Fruit fly (Drosophila melanogaster) whole organism, embryonic: ENCODE data around the gene Ilp6.
A peak's percentile ranks its signal among the peaks of the same experiment; 100 is the strongest.

Experiments
- ATbp ChIP-seq: fragments of 200-800 bp; sonication (Bioruptor generic); optimal IDR thresholded peaks from 2 replicates; lab custom pipeline; 2017; ENCODE audit warnings: missing biosample characterization, mild to moderate bottlenecking, missing genetic modification characterization, missing genetic modification reagents
- Antp ChIP-seq: fragments of 200-800 bp; sonication (Bioruptor generic); optimal IDR thresholded peaks from 3 replicates; lab custom pipeline; 2016; ENCODE audit warnings: missing biosample characterization, missing genetic modification characterization
- Bgb ChIP-seq: fragments of 200-800 bp; sonication (Bioruptor generic); IDR thresholded peaks from 2 replicates; pipeline ENCODE4 v1.3.6; 2022; ENCODE audit warnings: missing biosample characterization, missing genetic modification characterization; ENCODE audit not compliant: partially characterized antibody
- CG10366 ChIP-seq: fragments of 200-800 bp; sonication (Bioruptor generic); IDR thresholded peaks from 2 replicates; pipeline ENCODE4 v1.3.6; 2022; ENCODE audit warnings: missing biosample characterization, missing genetic modification characterization
- CG11093 ChIP-seq: fragments of 200-800 bp; sonication (Bioruptor generic); IDR thresholded peaks from 3 replicates; pipeline ENCODE4 v1.3.6; 2022; ENCODE audit warnings: missing biosample characterization, missing genetic modification characterization
- CG13123 ChIP-seq: fragments of 200-800 bp; sonication (Bioruptor generic); optimal IDR thresholded peaks from 2 replicates; lab custom pipeline; 2016; ENCODE audit warnings: missing biosample characterization, missing genetic modification characterization
- CG14441 ChIP-seq: fragments of 200-800 bp; sonication (Bioruptor generic); IDR thresholded peaks from 2 replicates; pipeline ENCODE4 v1.3.6; 2022; ENCODE audit warnings: missing biosample characterization, missing genetic modification characterization
- CG1603 ChIP-seq: fragments of 200-800 bp; sonication (Bioruptor generic); optimal IDR thresholded peaks from 2 replicates; lab custom pipeline; 2019; ENCODE audit warnings: missing biosample characterization, mild to moderate bottlenecking, missing genetic modification characterization, moderate library complexity
- CG17328 ChIP-seq: fragments of 200-800 bp; sonication (Bioruptor generic); IDR thresholded peaks from 2 replicates; pipeline ENCODE4 v1.3.6; 2022; ENCODE audit warnings: missing biosample characterization, missing genetic modification characterization
- CG3838 ChIP-seq: fragments of 200-800 bp; sonication (Bioruptor generic); optimal IDR thresholded peaks from 3 replicates; lab custom pipeline; 2016; ENCODE audit warnings: missing biosample characterization, missing genetic modification characterization
- CG6813 ChIP-seq: fragments of 200-800 bp; sonication (Bioruptor generic); optimal IDR thresholded peaks from 2 replicates; lab custom pipeline; 2017; ENCODE audit warnings: missing biosample characterization, missing genetic modification characterization, mild to moderate bottlenecking, moderate library complexity, missing genetic modification reagents
- CG7928 ChIP-seq: fragments of 200-800 bp; sonication (Bioruptor generic); optimal IDR thresholded peaks from 2 replicates; lab custom pipeline; 2017; ENCODE audit warnings: missing biosample characterization, mild to moderate bottlenecking, missing genetic modification characterization
- Chrac-16 ChIP-seq: fragments of 200-800 bp; sonication (Bioruptor generic); optimal IDR thresholded peaks from 3 replicates; lab custom pipeline; 2016; ENCODE audit warnings: missing biosample characterization, missing genetic modification characterization
- CrebB ChIP-seq: fragments of 200-800 bp; sonication (Bioruptor generic); optimal IDR thresholded peaks from 3 replicates; lab custom pipeline; 2018; ENCODE audit warnings: missing biosample characterization, mild to moderate bottlenecking, missing genetic modification characterization
- Drgx ChIP-seq: fragments of 200-800 bp; sonication (Bioruptor generic); IDR thresholded peaks from 2 replicates; pipeline ENCODE4 v1.3.6; 2022; ENCODE audit warnings: missing biosample characterization, missing genetic modification characterization
- HLH4C ChIP-seq: fragments of 200-800 bp; sonication (Bioruptor generic); IDR thresholded peaks from 3 replicates; pipeline ENCODE4 v1.3.6; 2022; ENCODE audit warnings: missing biosample characterization, missing genetic modification characterization; ENCODE audit not compliant: partially characterized antibody
- Hr51 ChIP-seq, 2 experiments: fragments of 200-800 bp; sonication (Bioruptor generic); optimal IDR thresholded peaks; 2 replicates in 1 of 2; 3 replicates in 1 of 2; lab custom pipeline; 2016 to 2018; ENCODE audit warnings: missing biosample characterization in 2 of 2, missing genetic modification characterization in 2 of 2, mild to moderate bottlenecking in 1 of 2, moderate library complexity in 1 of 2
- Sox102F ChIP-seq: fragments of 200-800 bp; sonication (Bioruptor generic); optimal IDR thresholded peaks from 2 replicates; lab custom pipeline; 2018; ENCODE audit warnings: missing biosample characterization, mild to moderate bottlenecking, missing genetic modification characterization, moderate library complexity
- Stat92E ChIP-seq, 3 experiments: fragments of >200 bp in 2 of 3; fragments of 200-800 bp in 1 of 3; sonication (Bioruptor generic) in 1 of 3; optimal IDR thresholded peaks; 2 replicates each; lab custom pipeline; 2017 to 2019; ENCODE audit warnings: missing biosample characterization in 3 of 3, missing genetic modification characterization in 3 of 3, mild to moderate bottlenecking in 1 of 3, moderate library complexity in 1 of 3
- Taf1 ChIP-seq: fragments of 200-800 bp; sonication (Bioruptor generic); IDR thresholded peaks from 2 replicates; pipeline ENCODE4 v1.3.6; 2022; ENCODE audit warnings: missing biosample characterization, missing genetic modification characterization
- Xbp1 ChIP-seq: fragments of 200-800 bp; sonication (Bioruptor generic); optimal IDR thresholded peaks from 3 replicates; lab custom pipeline; 2016; ENCODE audit warnings: missing biosample characterization, mild to moderate bottlenecking, missing genetic modification characterization
- ci ChIP-seq: fragments of 200-800 bp; sonication (Bioruptor generic); IDR thresholded peaks from 3 replicates; pipeline ENCODE4 v1.3.6; 2022; ENCODE audit warnings: missing biosample characterization, missing genetic modification characterization
- dimm ChIP-seq: fragments of 200-800 bp; sonication (Bioruptor generic); IDR thresholded peaks from 2 replicates; pipeline ENCODE4 v1.3.6; 2022; ENCODE audit warnings: missing biosample characterization, missing genetic modification characterization
- dmrt99B ChIP-seq: fragments of 200-800 bp; sonication (Bioruptor generic); optimal IDR thresholded peaks from 2 replicates; lab custom pipeline; 2018; ENCODE audit warnings: missing biosample characterization, mild to moderate bottlenecking, missing genetic modification characterization, moderate library complexity
- dysf ChIP-seq: fragments of 200-800 bp; sonication (Bioruptor generic); IDR thresholded peaks from 3 replicates; pipeline ENCODE4 v1.3.6; 2022; ENCODE audit warnings: missing biosample characterization, missing genetic modification characterization
- emc ChIP-seq: fragments of 200-800 bp; sonication (Bioruptor generic); optimal IDR thresholded peaks from 2 replicates; lab custom pipeline; 2016; ENCODE audit warnings: missing biosample characterization, missing genetic modification characterization
- ewg ChIP-seq: fragments of 200-800 bp; sonication (Bioruptor generic); optimal IDR thresholded peaks from 3 replicates; lab custom pipeline; 2017; ENCODE audit warnings: mild to moderate bottlenecking, missing biosample characterization, missing genetic modification reagents, missing genetic modification characterization
- fd102C ChIP-seq: fragments of 200-800 bp; sonication (Bioruptor generic); optimal IDR thresholded peaks from 2 replicates; lab custom pipeline; 2018; ENCODE audit warnings: missing biosample characterization, mild to moderate bottlenecking, missing genetic modification characterization, moderate library complexity
- fd3F ChIP-seq: fragments of 200-800 bp; sonication (Bioruptor generic); optimal IDR thresholded peaks from 2 replicates; lab custom pipeline; 2018; ENCODE audit warnings: missing biosample characterization, mild to moderate bottlenecking, missing genetic modification characterization, moderate library complexity
- gce ChIP-seq: fragments of 200-800 bp; sonication (Bioruptor generic); IDR thresholded peaks from 3 replicates; pipeline ENCODE4 v1.3.6; 2022; ENCODE audit warnings: missing biosample characterization, missing genetic modification characterization
- grau ChIP-seq: fragments of 200-800 bp; optimal IDR thresholded peaks from 3 replicates; lab custom pipeline; 2019; ENCODE audit warnings: missing biosample characterization, mild to moderate bottlenecking, missing genetic modification characterization, moderate library complexity
- nom ChIP-seq: fragments of 200-800 bp; sonication (Bioruptor generic); optimal IDR thresholded peaks from 2 replicates; lab custom pipeline; 2017; ENCODE audit warnings: missing biosample characterization, missing genetic modification characterization, mild to moderate bottlenecking, moderate library complexity, missing genetic modification reagents
- pan ChIP-seq, 4 experiments: fragments of >200 bp in 3 of 4; fragments of 200-800 bp in 1 of 4; sonication (Bioruptor generic) in 1 of 4; optimal IDR thresholded peaks in 3 of 4; IDR thresholded peaks in 1 of 4; 2 replicates each; pipeline versions ENCODE4 v1.3.6 to Lab custom; 2017 to 2022; ENCODE audit warnings: missing biosample characterization in 2 of 4, missing genetic modification characterization in 2 of 4, mixed read lengths in 1 of 4
- pnt ChIP-seq: fragments of 200-800 bp; sonication (Bioruptor generic); optimal IDR thresholded peaks from 3 replicates; lab custom pipeline; 2016; ENCODE audit warnings: missing biosample characterization, missing genetic modification characterization
- row ChIP-seq: fragments of 200-800 bp; sonication (Bioruptor generic); IDR thresholded peaks from 3 replicates; pipeline ENCODE4 v1.3.6; 2022; ENCODE audit warnings: missing biosample characterization, missing genetic modification characterization
- sens ChIP-seq: fragments of 200-800 bp; sonication (Bioruptor generic); peaks from one replicate; lab custom pipeline; 2016; ENCODE audit warnings: missing biosample characterization, missing genetic modification characterization
- stc ChIP-seq: fragments of 200-800 bp; sonication (Bioruptor generic); IDR thresholded peaks from 2 replicates; pipeline ENCODE4 v1.3.6; 2022; ENCODE audit warnings: missing biosample characterization, missing genetic modification characterization
- tll ChIP-seq, 2 experiments: fragments of 200-800 bp in 1 of 2; fragments of >200 bp in 1 of 2; sonication (Bioruptor generic) in 1 of 2; optimal IDR thresholded peaks; 2 replicates each; lab custom pipeline; 2017 to 2019; ENCODE audit warnings: missing biosample characterization in 2 of 2, missing genetic modification characterization in 2 of 2, mild to moderate bottlenecking in 1 of 2, moderate library complexity in 1 of 2

The Ilp6 gene

DNA sequence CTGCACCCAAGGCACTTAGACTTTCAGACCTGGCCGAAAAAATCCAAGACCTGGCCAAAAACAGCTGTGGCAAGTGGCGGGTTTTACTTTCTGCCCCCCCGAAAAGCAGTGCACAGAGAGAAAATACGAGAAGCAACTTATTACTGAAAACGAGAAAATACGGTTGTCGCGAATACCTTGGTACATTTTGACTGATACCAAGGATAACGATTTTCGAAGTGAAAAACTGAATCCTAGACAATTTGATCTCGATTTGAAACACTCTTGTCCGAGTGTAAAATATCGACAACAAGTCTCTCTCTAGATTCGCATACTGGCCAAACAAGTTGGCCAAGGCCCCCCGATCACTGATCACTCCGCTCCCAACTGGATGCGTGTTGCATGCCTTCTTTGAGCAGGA, 25.4 kb upstream of the Ilp6 start (continued):
- TF ChIP-seq CG1603 (tag; lab: Kevin White, UChicago) (peak; percentile 44), CG3838 (GFP tag; lab: Kevin White, UChicago) (no peak), emc (no peak), ewg (GFP tag; lab: Kevin White, UChicago) (no peak), CG6813 (GFP tag; lab: Kevin White, UChicago) (no peak), CG13123 (no peak), gce (GFP tag; lab: Robert Waterston, UW) (no peak), ATbp (GFP tag; lab: Kevin White, UChicago) (no peak), HLH4C (GFP tag; lab: Robert Waterston, UW) (no peak), CG11093 (GFP tag; lab: Robert Waterston, UW) (no peak), CG7928 (GFP tag; lab: Kevin White, UChicago) (no peak), tll (GFP tag; optimal IDR thresholded peaks at IDR 0.05; lab: Kevin White, UChicago) (no peak), nom (GFP tag; lab: Kevin White, UChicago) (peak; percentile 88), Chrac-16 (GFP tag; lab: Kevin White, UChicago) (no peak), CG17328 (peak; percentile 41; the same call in 1 of the 2 replicates), Antp (GFP tag; lab: Kevin White, UChicago) (no peak), Xbp1 (GFP tag; lab: Kevin White, UChicago) (peak; percentile 21), fd3F (no peak), sens (peak; percentile 49), Taf1 (GFP tag; lab: Robert Waterston, UW) (no peak), Stat92E (GFP tag; optimal IDR thresholded peaks at IDR 0.05; lab: Kevin White, UChicago) (no peak), dimm (GFP tag; lab: Robert Waterston, UW) (no peak), Bgb (GFP tag; lab: Robert Waterston, UW) (no peak), ci (GFP tag; lab: Robert Waterston, UW) (peak; percentile 62; the same call in 1 of the 3 replicates)
- TF ChIP-seq, all 482 proteins: peak for 48

DNA sequence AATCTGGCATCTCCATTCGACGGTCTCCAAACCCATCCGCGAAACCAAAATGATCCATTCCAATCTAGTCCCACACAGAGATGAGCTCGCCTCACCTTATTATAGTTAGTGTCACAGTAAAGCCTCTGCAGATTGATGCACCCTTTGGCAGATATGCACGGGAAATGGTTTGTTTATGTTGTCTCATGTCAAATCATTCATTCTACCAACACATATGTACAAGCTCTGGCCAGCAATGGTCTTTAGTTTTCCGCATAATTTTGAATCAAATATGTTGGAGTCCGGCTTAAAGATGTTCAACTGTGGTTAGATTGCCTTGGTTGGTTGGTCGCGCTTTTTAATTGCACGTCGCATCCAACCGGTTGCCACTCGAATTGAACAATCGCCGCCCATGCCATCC, 23.7 kb upstream of the Ilp6 start:
- TF ChIP-seq sens (peak; percentile 43), CG14441 (0 out of 2 replicates have a peak, but pooled peaks have one; percentile 33), pnt (no peak), stc (GFP tag; lab: Robert Waterston, UW) (0 out of 2 replicates have a peak, but pooled peaks have one; percentile 27), dysf (GFP tag; lab: Robert Waterston, UW) (0 out of 3 replicates have a peak, but pooled peaks have one; percentile 30), CG10366 (GFP tag; lab: Robert Waterston, UW) (0 out of 2 replicates have a peak, but pooled peaks have one; percentile 10), row (GFP tag; lab: Robert Waterston, UW) (peak; percentile 34; the same call in 1 of the 3 replicates), Hr51 (GFP tag; optimal IDR thresholded peaks at IDR 0.05; lab: Kevin White, UChicago) (peak in 1 of 2 experiments; percentile 24), fd102C (GFP tag; lab: Kevin White, UChicago) (no peak), dmrt99B (peak; percentile 34), Drgx (peak; percentile 63), CG1603 (tag; lab: Kevin White, UChicago) (peak; percentile 18), grau (tag; lab: Kevin White, UChicago) (peak; percentile 53), CG17328 (no peak), pan (optimal IDR thresholded peaks at IDR 0.05; lab: Kevin White, UChicago) (no peak), pan (GFP tag; optimal IDR thresholded peaks at IDR 0.05 in 1 of 2, IDR thresholded peaks at IDR 0.05 in 1 of 2) (peak in 1 of 2 experiments; percentile 13), Sox102F (GFP tag; lab: Kevin White, UChicago) (peak; percentile 34), CrebB (tag; lab: Kevin White, UChicago) (no peak)
- TF ChIP-seq, all 482 proteins: peak for 13
